Worm (Caenorhabditis elegans): ENCODE data around the gene C47E8.3.

Gene C47E8.3

ce11 chrV:14688097-14688912, 8.2 kb downstream of the C47E8.3 start, which contains the start of gene C47E8.11:
Gene C47E8.11, plus strand, starts transcription at chrV:14688616.
- no peak for TF ChIP-seq sdc-2 (tag; optimal IDR thresholded peaks at IDR 0.05)
- peak; percentile 12 for TF ChIP-seq nfya-1 (tag; optimal IDR thresholded peaks at IDR 0.05)

ce11 chrV:14689060-14689750, 9.1 kb downstream of the C47E8.3 start, which contains the start of gene gasr-8:
Gene gasr-8, plus strand, starts transcription at chrV:14689110.
- TF ChIP-seq ztf-16 (tag; optimal IDR thresholded peaks at IDR 0.05) (peak; percentile 3), dmd-4 (tag; optimal IDR thresholded peaks at IDR 0.05; ENCODE audit: borderline replicate concordance) (peak; percentile 49), sox-4 (tag; optimal IDR thresholded peaks at IDR 0.05) (peak; percentile 9), ceh-48 (tag; optimal IDR thresholded peaks at IDR 0.05) (peak; percentile 15), pat-9 (tag; optimal IDR thresholded peaks at IDR 0.05) (peak; percentile 48), che-1 (tag; optimal IDR thresholded peaks at IDR 0.05) (peak; percentile 57), sdc-2 (tag; optimal IDR thresholded peaks at IDR 0.05) (no peak), lin-11 (tag; optimal IDR thresholded peaks at IDR 0.05) (no peak), gmeb-2 (tag; optimal IDR thresholded peaks at IDR 0.05) (peak; percentile 57), lim-6 (tag; optimal IDR thresholded peaks at IDR 0.05) (no peak), ceh-6 (GFP tag; optimal IDR thresholded peaks at IDR 0.05) (peak; percentile 20), ceh-19 (GFP tag; optimal IDR thresholded peaks at IDR 0.05) (peak; percentile 33), K02D7.2 (tag; optimal IDR thresholded peaks at IDR 0.05) (peak; percentile 13), odd-2 (tag; optimal IDR thresholded peaks at IDR 0.05) (no peak), C38D4.7 (GFP tag; optimal IDR thresholded peaks at IDR 0.05) (peak; percentile 22), hlh-13 (GFP tag; optimal IDR thresholded peaks at IDR 0.05) (no peak), ceh-18 (tag; optimal IDR thresholded peaks at IDR 0.05) (no peak), C08G9.2 (tag; optimal IDR thresholded peaks at IDR 0.05) (peak; percentile 24), nhr-11 (tag; optimal IDR thresholded peaks at IDR 0.05) (no peak), unc-3 (GFP tag; conservative IDR thresholded peaks at IDR 0.05) (0 out of 2 replicates have a peak, but pooled peaks have one; percentile 18), unc-3 (tag; optimal IDR thresholded peaks at IDR 0.05) (no peak), hlh-15 (tag; optimal IDR thresholded peaks at IDR 0.05) (peak; percentile 36), elt-2 (tag; optimal IDR thresholded peaks at IDR 0.05) (peak; percentile 57), pros-1 (tag; optimal IDR thresholded peaks at IDR 0.05) (no peak), ceh-2 (tag; optimal IDR thresholded peaks at IDR 0.05) (no peak), fax-1 (tag; optimal IDR thresholded peaks at IDR 0.05) (peak; percentile 15), ahr-1 (tag; optimal IDR thresholded peaks at IDR 0.05) (no peak), pha-2 (tag; optimal IDR thresholded peaks at IDR 0.05) (no peak), nfya-1 (tag; optimal IDR thresholded peaks at IDR 0.05) (peak; percentile 4), T23F11.4 (GFP tag; optimal IDR thresholded peaks at IDR 0.05) (no peak)

- no peak for TF ChIP-seq hlh-6 (tag; optimal IDR thresholded peaks at IDR 0.05)
- peak; percentile 30 for TF ChIP-seq ceh-18 (tag; optimal IDR thresholded peaks at IDR 0.05)
- peak; percentile 44 for TF ChIP-seq unc-55 (GFP tag; optimal IDR thresholded peaks at IDR 0.05)
Measured at ce11 chrV:14695713-14696112, 15.6 kb downstream of the C47E8.3 start.

- TF ChIP-seq C38D4.7 (GFP tag; optimal IDR thresholded peaks at IDR 0.05) = peak; percentile 6
- no peak for TF ChIP-seq pha-4 (tag; optimal IDR thresholded peaks at IDR 0.05)
- no peak for TF ChIP-seq pha-2 (tag; optimal IDR thresholded peaks at IDR 0.05)
- TF ChIP-seq ceh-6 (GFP tag; optimal IDR thresholded peaks at IDR 0.05) = peak; percentile 20
- peak; percentile 24 for TF ChIP-seq eyg-1 (tag; optimal IDR thresholded peaks at IDR 0.05)
- TF ChIP-seq fax-1 (tag; optimal IDR thresholded peaks at IDR 0.05) = peak; percentile 30
- peak; percentile 61 for TF ChIP-seq hlh-30 (tag; optimal IDR thresholded peaks at IDR 0.05; ENCODE audit: insufficient read depth)
- TF ChIP-seq npax-4 (tag; optimal IDR thresholded peaks at IDR 0.05) = no peak
- TF ChIP-seq elt-2 (tag; optimal IDR thresholded peaks at IDR 0.05) = no peak
- no peak for TF ChIP-seq T23F11.4 (GFP tag; optimal IDR thresholded peaks at IDR 0.05)
- peak; percentile 96 for TF ChIP-seq unc-55 (GFP tag; optimal IDR thresholded peaks at IDR 0.05)
- peak; percentile 67 for TF ChIP-seq sdc-2 (tag; optimal IDR thresholded peaks at IDR 0.05)
- TF ChIP-seq pat-9 (tag; optimal IDR thresholded peaks at IDR 0.05) = peak; percentile 66
- TF ChIP-seq ama-1 (optimal IDR thresholded peaks at IDR 0.05) = no peak
- peak; percentile 17 for TF ChIP-seq ztf-16 (tag; optimal IDR thresholded peaks at IDR 0.05)
- TF ChIP-seq sox-4 (tag; optimal IDR thresholded peaks at IDR 0.05) = no peak
- TF ChIP-seq hlh-8 (tag; optimal IDR thresholded peaks at IDR 0.05) = peak; percentile 29
- TF ChIP-seq ceh-24 (tag; optimal IDR thresholded peaks at IDR 0.05) = no peak
- TF ChIP-seq pros-1 (tag; optimal IDR thresholded peaks at IDR 0.05) = peak; percentile 32
- peak; percentile 89 for TF ChIP-seq ref-2 (tag; optimal IDR thresholded peaks at IDR 0.05)
- no peak for TF ChIP-seq ahr-1 (tag; optimal IDR thresholded peaks at IDR 0.05)
- TF ChIP-seq C08G9.2 (tag; optimal IDR thresholded peaks at IDR 0.05) = peak; percentile 74
- TF ChIP-seq ceh-18 (tag; optimal IDR thresholded peaks at IDR 0.05) = peak; percentile 95
- TF ChIP-seq nfya-1 (tag; optimal IDR thresholded peaks at IDR 0.05) = peak; percentile 93
Measured at ce11 chrV:14696604-14697307, 16.6 kb downstream of the C47E8.3 start, which contains the start of gene unc-112. Gene unc-112, minus strand, starts transcription at chrV:14696654.
